Fruit fly (Drosophila melanogaster) whole organism: Measurements from ENCODE around the gene CG11703.

Source experiments
- CG8478 ChIP-seq: fragments of >200 bp; optimal IDR thresholded peaks from 2 replicates; lab custom pipeline; 2018; ENCODE audit warnings: inconsistent platforms
- Dll ChIP-seq: fragments of >200 bp; optimal IDR thresholded peaks from 2 replicates; lab custom pipeline; 2017
- pan ChIP-seq: fragments of >200 bp; optimal IDR thresholded peaks from 2 replicates; lab custom pipeline; 2017

- no peak for TF ChIP-seq Dll (lab: Kevin White, UChicago)
- TF ChIP-seq pan (lab: Kevin White, UChicago), result no peak
- no peak for TF ChIP-seq CG8478
These were observed 4.6 kb downstream of the CG11703 start for dm6 chr3R:19223369-19223768.
